Worm (Caenorhabditis elegans): ENCODE results near the gene rgs-2.

Gene rgs-2

DNA sequence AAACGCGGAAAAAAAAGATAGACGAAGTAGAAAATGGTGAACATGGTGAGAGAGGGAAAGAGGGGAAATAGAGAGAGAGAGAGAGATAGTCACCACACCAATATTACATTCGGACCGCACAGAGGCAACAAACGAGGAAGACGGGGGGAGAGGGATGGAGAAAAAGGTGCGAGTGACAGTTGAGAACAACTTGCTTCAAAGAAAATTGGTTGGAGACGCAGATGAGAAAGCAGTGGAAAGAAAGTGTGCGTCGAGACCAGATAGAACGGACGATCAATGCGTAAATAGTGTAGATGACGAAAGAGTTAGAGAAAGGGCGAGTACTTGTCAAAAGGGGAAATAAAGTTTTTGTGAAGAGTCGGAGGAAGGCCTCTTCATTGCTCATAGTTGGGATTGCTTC, 42.1 kb upstream of the rgs-2 start (continued):
- TF ChIP-seq fkh-8 (tag; optimal IDR thresholded peaks at IDR 0.05) = peak; percentile 73
- no peak for TF ChIP-seq hpl-2 (GFP tag; optimal IDR thresholded peaks at IDR 0.05)
- no peak for TF ChIP-seq nhr-84 (tag; optimal IDR thresholded peaks at IDR 0.05)
- peak; percentile 47 for TF ChIP-seq irx-1 (tag; optimal IDR thresholded peaks at IDR 0.05)
- TF ChIP-seq pax-3 (tag; optimal IDR thresholded peaks at IDR 0.05) = no peak
- TF ChIP-seq sup-37 (GFP tag; optimal IDR thresholded peaks at IDR 0.05) = no peak
- no peak for TF ChIP-seq pag-3 (tag; optimal IDR thresholded peaks at IDR 0.05; ENCODE audit: borderline replicate concordance, insufficient read depth)
- peak; percentile 47 to 76 for TF ChIP-seq efl-1 (optimal IDR thresholded peaks at IDR 0.05)
- peak in 1 of 2 experiments; percentile 92 for TF ChIP-seq efl-1 (GFP tag; optimal IDR thresholded peaks at IDR 0.05 in 1 of 2)
- TF ChIP-seq C34B4.2 (tag; optimal IDR thresholded peaks at IDR 0.05) = no peak
- no peak for TF ChIP-seq F16B12.6 (tag; optimal IDR thresholded peaks at IDR 0.05)
- TF ChIP-seq nhr-20 (tag; optimal IDR thresholded peaks at IDR 0.05) = peak; percentile 93
- TF ChIP-seq nhr-12 (tag; optimal IDR thresholded peaks at IDR 0.05) = no peak
- TF ChIP-seq lin-35 (GFP tag; optimal IDR thresholded peaks at IDR 0.05) = peak; percentile 56 to 68
- TF ChIP-seq swsn-7 (tag; optimal IDR thresholded peaks at IDR 0.05) = peak; percentile 90
- no peak for TF ChIP-seq sox-4 (tag; optimal IDR thresholded peaks at IDR 0.05)
- peak; percentile 88 for TF ChIP-seq tbx-2 (tag; optimal IDR thresholded peaks at IDR 0.05)
- TF ChIP-seq sptf-1 (tag; optimal IDR thresholded peaks at IDR 0.05) = no peak
- no peak for TF ChIP-seq ceh-8 (GFP tag; optimal IDR thresholded peaks at IDR 0.05)
- TF ChIP-seq ama-1 (optimal IDR thresholded peaks at IDR 0.05) = no peak
- peak in 2 of 6 experiments; percentile 31 to 63 for TF ChIP-seq elt-3 (tag; optimal IDR thresholded peaks at IDR 0.05)
- TF ChIP-seq snu-23 (GFP tag; optimal IDR thresholded peaks at IDR 0.05) = peak; percentile 94
- peak; percentile 77 for TF ChIP-seq nhr-90 (tag; optimal IDR thresholded peaks at IDR 0.05; ENCODE audit: poor library complexity)
- no peak for TF ChIP-seq pqm-1 (tag; optimal IDR thresholded peaks at IDR 0.05)
- peak; percentile 31; the same call in 1 of the 2 replicates for TF ChIP-seq ceh-88 (GFP tag; IDR thresholded peaks at IDR 0.05)
- peak; percentile 57 for TF ChIP-seq isw-1 (GFP tag; IDR thresholded peaks at IDR 0.05)
- peak; percentile 21 for TF ChIP-seq zip-4 (GFP tag; optimal IDR thresholded peaks at IDR 0.05)
- TF ChIP-seq egl-13 (tag; optimal IDR thresholded peaks at IDR 0.05) = peak; percentile 86
- peak; percentile 58 for TF ChIP-seq C16A3.4 (tag; optimal IDR thresholded peaks at IDR 0.05)
- peak; percentile 92 for TF ChIP-seq nhr-85 (tag)
- TF ChIP-seq nhr-28 (tag; optimal IDR thresholded peaks at IDR 0.05) = no peak
- peak; percentile 44 to 78 for TF ChIP-seq lsy-2 (tag; optimal IDR thresholded peaks at IDR 0.05)
- TF ChIP-seq nhr-47 (tag; optimal IDR thresholded peaks at IDR 0.05) = peak; percentile 81
- no peak for TF ChIP-seq alr-1 (tag; optimal IDR thresholded peaks at IDR 0.05; ENCODE audit: borderline replicate concordance)
- TF ChIP-seq zag-1 (tag; optimal IDR thresholded peaks at IDR 0.05) = no peak
- TF ChIP-seq nhr-11 (tag; optimal IDR thresholded peaks at IDR 0.05) = peak; percentile 18
- TF ChIP-seq lin-39 (tag; optimal IDR thresholded peaks at IDR 0.05) = no peak
- peak; percentile 59 for TF ChIP-seq dsc-1 (tag; optimal IDR thresholded peaks at IDR 0.05)
- no peak for TF ChIP-seq hlh-4 (tag; optimal IDR thresholded peaks at IDR 0.05)
- TF ChIP-seq mdl-1 (tag; optimal IDR thresholded peaks at IDR 0.05) = peak in 1 of 2 experiments; percentile 82
- TF ChIP-seq mab-9 (GFP tag; IDR thresholded peaks at IDR 0.05) = no peak
- TF ChIP-seq snpc-4 (tag; optimal IDR thresholded peaks at IDR 0.05) = peak; percentile 34
- TF ChIP-seq ets-5 (GFP tag; IDR thresholded peaks at IDR 0.05) = no peak
- TF ChIP-seq mef-2 (tag; optimal IDR thresholded peaks at IDR 0.05) = peak; percentile 17
- peak; percentile 29 for TF ChIP-seq lin-13 (GFP tag; optimal IDR thresholded peaks at IDR 0.05)
- no peak for TF ChIP-seq C04F5.9 (tag; optimal IDR thresholded peaks at IDR 0.05)
- TF ChIP-seq unc-30 (tag; optimal IDR thresholded peaks at IDR 0.05) = no peak
- TF ChIP-seq nhr-71 (tag; optimal IDR thresholded peaks at IDR 0.05) = peak; percentile 93
- peak; percentile 84 for TF ChIP-seq fkh-10 (GFP tag; optimal IDR thresholded peaks at IDR 0.05)
- TF ChIP-seq jun-1 (tag; optimal IDR thresholded peaks at IDR 0.05) = peak; percentile 78
- peak; percentile 25 for TF ChIP-seq lir-3 (tag; optimal IDR thresholded peaks at IDR 0.05; ENCODE audit: poor library complexity)
- TF ChIP-seq dpl-1 (GFP tag; optimal IDR thresholded peaks at IDR 0.05) = peak in 2 of 3 experiments; percentile 12 to 20
- peak; percentile 61 for TF ChIP-seq nhr-19 (GFP tag; conservative IDR thresholded peaks at IDR 0.05)
- TF ChIP-seq lin-15B (tag; optimal IDR thresholded peaks at IDR 0.05) = peak; percentile 18
